Fruit fly (Drosophila melanogaster) whole organism: ENCODE measurements around the gene CG5096.

Experiments
- pan ChIP-seq: fragments of >200 bp; optimal IDR thresholded peaks from 2 replicates; lab custom pipeline; 2017
- usp ChIP-seq: fragments of >200 bp; optimal IDR thresholded peaks from 2 replicates; lab custom pipeline; 2017; ENCODE audit warnings: missing biosample characterization, missing genetic modification characterization, mixed read lengths

dm6 chr2L:10396877-10397587 lies 15.0 kb downstream of the CG5096 start:
- TF ChIP-seq usp (GFP tag; lab: Kevin White, UChicago), result no peak
- TF ChIP-seq pan, result no peak
